Worm (Caenorhabditis elegans) whole organism, late embryonic: ENCODE data around the gene nhr-291.

Experiments
- ahr-1 ChIP-seq: sonication (generic microtip); optimal IDR thresholded peaks from 2 replicates; lab custom pipeline; 2016; ENCODE audit warnings: missing genetic modification characterization, missing compliant biosample characterization
- ceh-19 ChIP-seq: fragments of 200-800 bp; sonication (Bioruptor generic); optimal IDR thresholded peaks from 2 replicates; lab custom pipeline; 2018; ENCODE audit warnings: mild to moderate bottlenecking, missing genetic modification characterization, missing compliant biosample characterization
- hlh-15 ChIP-seq: sonication (generic microtip); optimal IDR thresholded peaks from 2 replicates; lab custom pipeline; 2016; ENCODE audit warnings: missing genetic modification characterization, missing compliant biosample characterization
- pros-1 ChIP-seq: fragments of 150-350 bp; optimal IDR thresholded peaks from 2 replicates; lab custom pipeline; 2014; ENCODE audit warnings: missing biosample characterization, missing genetic modification reagents, missing genetic modification characterization
- unc-3 ChIP-seq, 2 experiments: fragments of 200-800 bp in 1 of 2; sonication (Bioruptor generic) in 1 of 2; sonication (generic microtip) in 1 of 2; conservative IDR thresholded peaks in 1 of 2; optimal IDR thresholded peaks in 1 of 2; 2 replicates each; pipeline versions ENCODE4 v1.3.6 to Lab custom; 2016 to 2022; ENCODE audit warnings: missing compliant biosample characterization in 2 of 2, missing genetic modification characterization in 2 of 2, missing genetic modification reagents in 1 of 2
- unc-42 ChIP-seq: sonication (generic microtip); optimal IDR thresholded peaks from 2 replicates; lab custom pipeline; 2016; ENCODE audit warnings: missing genotype, missing genetic modification characterization, missing compliant biosample characterization

DNA sequence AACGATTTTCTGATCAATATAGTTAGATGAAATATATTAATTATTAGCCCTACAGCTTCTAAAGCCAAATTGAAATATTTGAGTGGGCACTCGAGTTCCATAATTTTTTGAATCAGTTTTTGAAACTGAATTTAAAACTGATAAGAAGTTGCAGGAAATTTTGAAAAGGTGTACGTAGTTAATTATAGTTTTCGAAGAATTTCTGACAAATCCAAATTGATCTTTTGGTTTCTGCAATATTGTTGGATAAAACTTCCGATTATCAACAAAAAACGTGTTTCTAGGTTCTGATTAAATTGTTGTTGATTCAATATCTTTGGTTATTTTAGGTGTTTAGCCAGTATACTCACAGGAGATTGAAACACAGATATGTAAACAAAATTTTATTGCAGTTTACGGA, 12.0 kb upstream of the nhr-291 start, which contains the start of gene T26H8.4:
- TF ChIP-seq unc-42, result no peak
- TF ChIP-seq unc-3 (GFP tag; conservative IDR thresholded peaks at IDR 0.05; lab: Robert Waterston, UW), result no peak
- no peak for TF ChIP-seq unc-3 (tag; optimal IDR thresholded peaks at IDR 0.05; lab: Kevin White, UChicago)
- TF ChIP-seq ahr-1 (tag; lab: Kevin White, UChicago), result no peak
- no peak for TF ChIP-seq hlh-15 (tag; lab: Kevin White, UChicago)
- no peak for TF ChIP-seq ceh-19
- TF ChIP-seq pros-1 (tag; lab: Kevin White, UChicago), result no peak
